Worm (Caenorhabditis elegans) whole organism, L2 larva: ENCODE results near the gene F36D3.16.

Experiments
- alr-1 ChIP-seq: fragments of 150-350 bp; optimal IDR thresholded peaks from 2 replicates; lab custom pipeline; 2014; ENCODE audit warnings: missing biosample characterization, missing genetic modification characterization
- aly-2 ChIP-seq: fragments of 150-350 bp; optimal IDR thresholded peaks from 2 replicates; lab custom pipeline; 2014; ENCODE audit warnings: missing biosample characterization, missing genetic modification characterization
- dmd-4 ChIP-seq: sonication (generic microtip); optimal IDR thresholded peaks from 2 replicates; lab custom pipeline; 2017; ENCODE audit warnings: missing biosample characterization, missing genetic modification characterization
- lsy-2 ChIP-seq, 2 experiments: fragments of 150-350 bp in 1 of 2; sonication (generic microtip) in 1 of 2; optimal IDR thresholded peaks; 2 replicates each; lab custom pipeline; 2014 to 2017; ENCODE audit warnings: missing biosample characterization in 2 of 2, missing genetic modification characterization in 2 of 2
- nhr-23 ChIP-seq: fragments of 150-350 bp; optimal IDR thresholded peaks from 2 replicates; lab custom pipeline; 2014; ENCODE audit warnings: missing biosample characterization, missing genetic modification reagents, missing genetic modification characterization

DNA sequence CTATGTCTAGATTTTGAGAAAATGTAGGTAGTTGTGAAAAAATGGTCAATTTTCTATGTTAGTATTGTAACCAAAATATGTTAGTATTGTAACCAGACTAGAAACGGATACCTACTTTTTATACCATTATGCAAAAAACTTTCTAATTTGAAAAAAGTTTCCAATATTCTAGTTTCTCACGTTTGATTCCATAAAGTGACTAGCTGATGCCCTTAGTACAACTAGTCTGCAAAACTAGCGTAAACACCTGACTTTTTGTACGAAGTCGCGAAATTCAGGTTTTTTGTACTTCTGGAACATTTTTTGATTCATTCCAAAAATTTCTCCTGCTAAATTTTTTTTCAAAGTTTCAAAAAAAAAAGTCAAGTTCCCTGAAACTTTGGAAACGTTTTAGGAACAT, 40.2 kb downstream of the F36D3.16 start:
- TF ChIP-seq lsy-2 (tag; optimal IDR thresholded peaks at IDR 0.05; lab: Kevin White, UChicago) (no peak), nhr-23 (no peak), dmd-4 (tag; lab: Kevin White, UChicago) (no peak), alr-1 (no peak), aly-2 (tag; lab: Kevin White, UChicago) (no peak)
